Worm (Caenorhabditis elegans) whole organism, L2 larva: Measurements from ENCODE around the gene sdz-1.

ENCODE experiments used
- nhr-77 ChIP-seq: fragments of 150-350 bp; optimal IDR thresholded peaks from 2 replicates; lab custom pipeline; 2014; ENCODE audit warnings: missing biosample characterization, missing genetic modification characterization
- snpc-4 ChIP-seq: fragments of 150-350 bp; optimal IDR thresholded peaks from 2 replicates; lab custom pipeline; 2014; ENCODE audit warnings: missing biosample characterization, missing genetic modification characterization
- ztf-11 ChIP-seq: sonication (generic microtip); optimal IDR thresholded peaks from 2 replicates; lab custom pipeline; 2017; ENCODE audit warnings: missing biosample characterization, missing genetic modification characterization

ce11 chrIII:8683679-8684263 lies 16.4 kb downstream of the sdz-1 start, which contains the start of gene fli-1:
- TF ChIP-seq ztf-11 (tag; lab: Kevin White, UChicago) (no peak), snpc-4 (tag; lab: Kevin White, UChicago) (no peak), nhr-77 (tag; lab: Kevin White, UChicago) (no peak)
